Fruit fly (Drosophila melanogaster) whole organism, embryonic: ENCODE results near the gene unk.

Source experiments
- ATbp ChIP-seq: fragments of 200-800 bp; sonication (Bioruptor generic); optimal IDR thresholded peaks from 2 replicates; lab custom pipeline; 2017; ENCODE audit warnings: missing biosample characterization, mild to moderate bottlenecking, missing genetic modification characterization, missing genetic modification reagents
- Aef1 ChIP-seq: fragments of 200-800 bp; sonication (Bioruptor generic); IDR thresholded peaks from 3 replicates; pipeline ENCODE4 v1.3.6; 2022; ENCODE audit warnings: missing biosample characterization, missing genetic modification characterization
- Asciz ChIP-seq: fragments of 200-800 bp; sonication (Bioruptor generic); optimal IDR thresholded peaks from 2 replicates; lab custom pipeline; 2017; ENCODE audit warnings: missing biosample characterization, mild to moderate bottlenecking, missing genetic modification characterization, missing genetic modification reagents
- CG10274 ChIP-seq: fragments of 200-800 bp; sonication (Bioruptor generic); optimal IDR thresholded peaks from 3 replicates; lab custom pipeline; 2017; ENCODE audit warnings: missing biosample characterization, mild to moderate bottlenecking, missing genetic modification characterization
- CG11085 ChIP-seq: fragments of 200-800 bp; sonication (Bioruptor generic); IDR thresholded peaks from 2 replicates; pipeline ENCODE4 v1.3.6; 2022; ENCODE audit warnings: missing biosample characterization, missing genetic modification characterization
- CG11456 ChIP-seq: fragments of 200-800 bp; sonication (Bioruptor generic); IDR thresholded peaks from 3 replicates; pipeline ENCODE4 v1.3.6; 2022; ENCODE audit warnings: missing biosample characterization, missing genetic modification characterization
- CG12744 ChIP-seq: fragments of 200-800 bp; sonication (Bioruptor generic); optimal IDR thresholded peaks from 2 replicates; lab custom pipeline; 2016; ENCODE audit warnings: missing biosample characterization, missing genetic modification characterization
- CG14014 ChIP-seq: fragments of 200-800 bp; sonication (Bioruptor generic); IDR thresholded peaks from 2 replicates; pipeline ENCODE4 v1.3.6; 2022; ENCODE audit warnings: missing biosample characterization, missing genetic modification characterization
- CG14667 ChIP-seq: fragments of 200-800 bp; sonication (Bioruptor generic); IDR thresholded peaks from 2 replicates; pipeline ENCODE4 v1.3.6; 2022; ENCODE audit warnings: missing biosample characterization, missing genetic modification characterization
- CG14965 ChIP-seq: fragments of 200-800 bp; sonication (Bioruptor generic); optimal IDR thresholded peaks from 2 replicates; lab custom pipeline; 2016; ENCODE audit warnings: missing biosample characterization, missing genetic modification characterization, borderline replicate concordance
- CG15514 ChIP-seq: fragments of 200-800 bp; sonication (Bioruptor generic); optimal IDR thresholded peaks from 3 replicates; lab custom pipeline; 2017; ENCODE audit warnings: missing biosample characterization, missing genetic modification characterization, mild to moderate bottlenecking, moderate library complexity, missing genetic modification reagents
- CG15696 ChIP-seq: fragments of 200-800 bp; sonication (Bioruptor generic); optimal IDR thresholded peaks from 2 replicates; lab custom pipeline; 2019; ENCODE audit warnings: missing biosample characterization, mild to moderate bottlenecking, missing genetic modification characterization, moderate library complexity
- CG2678 ChIP-seq: fragments of 200-800 bp; sonication (Bioruptor generic); optimal IDR thresholded peaks from 3 replicates; lab custom pipeline; 2019; ENCODE audit warnings: missing biosample characterization, mild to moderate bottlenecking, missing genetic modification characterization, moderate library complexity
- CG3281 ChIP-seq: fragments of 200-800 bp; sonication (Bioruptor generic); optimal IDR thresholded peaks from 3 replicates; lab custom pipeline; 2017; ENCODE audit warnings: missing biosample characterization, mild to moderate bottlenecking, missing genetic modification characterization
- CG34224 ChIP-seq: fragments of 200-800 bp; sonication (Bioruptor generic); IDR thresholded peaks from 3 replicates; pipeline ENCODE4 v1.3.6; 2022; ENCODE audit warnings: missing biosample characterization, missing genetic modification characterization; ENCODE audit not compliant: partially characterized antibody
- CG3726 ChIP-seq: fragments of 200-800 bp; sonication (Bioruptor generic); IDR thresholded peaks from 3 replicates; pipeline ENCODE4, ENCODE4 v1.3.6; 2022; ENCODE audit warnings: missing biosample characterization, missing genetic modification characterization
- CG4360 ChIP-seq: fragments of 200-800 bp; sonication (Bioruptor generic); IDR thresholded peaks from 2 replicates; pipeline ENCODE4 v1.3.6; 2022; ENCODE audit warnings: missing biosample characterization, missing genetic modification characterization
- CG7786 ChIP-seq: fragments of 200-800 bp; sonication (Bioruptor generic); optimal IDR thresholded peaks from 2 replicates; lab custom pipeline; 2016; ENCODE audit warnings: missing biosample characterization, missing genetic modification characterization
- CG8281 ChIP-seq: fragments of 200-800 bp; sonication (Bioruptor generic); optimal IDR thresholded peaks from 2 replicates; lab custom pipeline; 2018; ENCODE audit warnings: missing biosample characterization, mild to moderate bottlenecking, missing genetic modification characterization, moderate library complexity
- Camta ChIP-seq: fragments of 200-800 bp; sonication (Bioruptor generic); optimal IDR thresholded peaks from 2 replicates; lab custom pipeline; 2016; ENCODE audit warnings: missing biosample characterization, missing genetic modification characterization
- CkIIα-i1 ChIP-seq: fragments of 200-800 bp; sonication (Bioruptor generic); IDR thresholded peaks from 2 replicates; pipeline ENCODE4 v1.3.6; 2022; ENCODE audit warnings: missing biosample characterization, missing genetic modification characterization
- Dbx ChIP-seq: fragments of 200-800 bp; sonication (Bioruptor generic); IDR thresholded peaks from 3 replicates; pipeline ENCODE4 v1.3.6; 2022; ENCODE audit warnings: missing biosample characterization, missing genetic modification characterization
- Deaf1 ChIP-seq: fragments of 200-800 bp; optimal IDR thresholded peaks from 3 replicates; lab custom pipeline; 2019; ENCODE audit warnings: missing biosample characterization, mild to moderate bottlenecking, missing genetic modification characterization, moderate library complexity
- HLHmδ ChIP-seq: fragments of 200-800 bp; sonication (Bioruptor generic); optimal IDR thresholded peaks from 2 replicates; lab custom pipeline; 2018; ENCODE audit warnings: missing biosample characterization, mild to moderate bottlenecking, missing genetic modification characterization, moderate library complexity
- Neu2 ChIP-seq: fragments of 200-800 bp; sonication (Bioruptor generic); optimal IDR thresholded peaks from 3 replicates; lab custom pipeline; 2016; ENCODE audit warnings: missing biosample characterization, missing genetic modification characterization, borderline replicate concordance
- Six4 ChIP-seq: fragments of 200-800 bp; sonication (Bioruptor generic); optimal IDR thresholded peaks from 2 replicates; lab custom pipeline; 2016; ENCODE audit warnings: missing biosample characterization, missing genetic modification characterization
- Taf1 ChIP-seq: fragments of 200-800 bp; sonication (Bioruptor generic); IDR thresholded peaks from 2 replicates; pipeline ENCODE4 v1.3.6; 2022; ENCODE audit warnings: missing biosample characterization, missing genetic modification characterization
- Xrp1 ChIP-seq: fragments of 200-800 bp; sonication (Bioruptor generic); IDR thresholded peaks from 2 replicates; pipeline ENCODE4 v1.3.6; 2022; ENCODE audit warnings: missing biosample characterization, missing genetic modification characterization
- abd-A ChIP-seq: fragments of 200-800 bp; sonication (Bioruptor generic); optimal IDR thresholded peaks from 3 replicates; lab custom pipeline; 2019; ENCODE audit warnings: missing biosample characterization, mild to moderate bottlenecking, missing genetic modification characterization, moderate library complexity
- ara ChIP-seq: fragments of 200-800 bp; sonication (Bioruptor generic); IDR thresholded peaks from 2 replicates; pipeline ENCODE4 v1.3.6; 2022; ENCODE audit warnings: missing biosample characterization, missing genetic modification characterization
- bcd ChIP-seq: fragments of 200-800 bp; sonication (Bioruptor generic); optimal IDR thresholded peaks from 2 replicates; lab custom pipeline; 2017; ENCODE audit warnings: missing biosample characterization, mild to moderate bottlenecking, missing genetic modification characterization
- cad ChIP-seq: fragments of >200 bp; optimal IDR thresholded peaks from 2 replicates; lab custom pipeline; 2017; ENCODE audit warnings: missing biosample characterization, missing genetic modification characterization
- dan ChIP-seq: fragments of 200-800 bp; sonication (Bioruptor generic); IDR thresholded peaks from 2 replicates; pipeline ENCODE4 v1.3.6; 2022; ENCODE audit warnings: missing biosample characterization, missing genetic modification characterization
- eve ChIP-seq, 2 experiments: fragments of >200 bp; optimal IDR thresholded peaks; 2 replicates each; lab custom pipeline; 2017; ENCODE audit warnings: missing biosample characterization in 2 of 2, missing genetic modification characterization in 2 of 2
- ewg ChIP-seq: fragments of 200-800 bp; sonication (Bioruptor generic); optimal IDR thresholded peaks from 3 replicates; lab custom pipeline; 2017; ENCODE audit warnings: mild to moderate bottlenecking, missing biosample characterization, missing genetic modification reagents, missing genetic modification characterization
- gsb ChIP-seq: fragments of 200-800 bp; sonication (Bioruptor generic); IDR thresholded peaks from 2 replicates; pipeline ENCODE4 v1.3.6; 2022; ENCODE audit warnings: missing biosample characterization, missing genetic modification characterization
- gt ChIP-seq: fragments of 200-800 bp; sonication (Bioruptor generic); IDR thresholded peaks from 2 replicates; pipeline ENCODE4 v1.3.6; 2022; ENCODE audit warnings: missing biosample characterization, missing genetic modification characterization
- her ChIP-seq: fragments of 200-800 bp; sonication (Bioruptor generic); optimal IDR thresholded peaks from 2 replicates; lab custom pipeline; 2016; ENCODE audit warnings: missing biosample characterization, missing genetic modification characterization
- hth ChIP-seq: fragments of >200 bp; optimal IDR thresholded peaks from 2 replicates; lab custom pipeline; 2017; ENCODE audit warnings: inconsistent platforms
- lmd ChIP-seq: fragments of 200-800 bp; sonication (Bioruptor generic); IDR thresholded peaks from 2 replicates; pipeline ENCODE4 v1.3.6; 2022; ENCODE audit warnings: missing biosample characterization, missing genetic modification characterization
- lov ChIP-seq, 2 experiments: fragments of 200-800 bp in 1 of 2; fragments of >200 bp in 1 of 2; sonication (Bioruptor generic) in 1 of 2; IDR thresholded peaks in 1 of 2; optimal IDR thresholded peaks in 1 of 2; 2 replicates in 1 of 2; 3 replicates in 1 of 2; pipeline versions ENCODE4 v1.3.6 to Lab custom; 2017 to 2022; ENCODE audit warnings: missing biosample characterization in 1 of 2, missing genetic modification characterization in 1 of 2
- nmo ChIP-seq: fragments of 200-800 bp; sonication (Bioruptor generic); optimal IDR thresholded peaks from 2 replicates; lab custom pipeline; 2018; ENCODE audit warnings: missing biosample characterization, mild to moderate bottlenecking, missing genetic modification characterization, moderate library complexity
- pb ChIP-seq: fragments of 200-800 bp; sonication (Bioruptor generic); optimal IDR thresholded peaks from 3 replicates; lab custom pipeline; 2016; ENCODE audit warnings: missing biosample characterization, missing genetic modification characterization
- phol ChIP-seq: fragments of 200-800 bp; sonication (Bioruptor generic); optimal IDR thresholded peaks from 3 replicates; lab custom pipeline; 2018; ENCODE audit warnings: missing biosample characterization, mild to moderate bottlenecking, missing genetic modification characterization, moderate library complexity
- sisA ChIP-seq: fragments of 200-800 bp; sonication (Bioruptor generic); IDR thresholded peaks from 2 replicates; pipeline ENCODE4 v1.3.6; 2022; ENCODE audit warnings: missing biosample characterization, missing genetic modification characterization
- sqz ChIP-seq: fragments of 200-800 bp; sonication (Bioruptor generic); optimal IDR thresholded peaks from 3 replicates; lab custom pipeline; 2018; ENCODE audit warnings: missing biosample characterization, mild to moderate bottlenecking, missing genetic modification characterization
- tin ChIP-seq: fragments of 200-800 bp; sonication (Bioruptor generic); optimal IDR thresholded peaks from 3 replicates; lab custom pipeline; 2016; ENCODE audit warnings: missing biosample characterization, missing genetic modification characterization
- unc-4 ChIP-seq: fragments of 200-800 bp; sonication (Bioruptor generic); IDR thresholded peaks from 2 replicates; pipeline ENCODE4 v1.3.6; 2022; ENCODE audit warnings: missing biosample characterization, missing genetic modification characterization; ENCODE audit not compliant: partially characterized antibody
- wdn ChIP-seq: fragments of 200-800 bp; sonication (Bioruptor generic); IDR thresholded peaks from 2 replicates; pipeline ENCODE4 v1.3.6; 2022; ENCODE audit warnings: missing biosample characterization, missing genetic modification characterization
- wor ChIP-seq: fragments of 200-800 bp; sonication (Bioruptor generic); IDR thresholded peaks from 2 replicates; pipeline ENCODE4 v1.3.6; 2022; ENCODE audit warnings: missing biosample characterization, missing genetic modification characterization
- yki ChIP-seq: fragments of >200 bp; optimal IDR thresholded peaks from 3 replicates; lab custom pipeline; 2018
- z ChIP-seq: fragments of 200-800 bp; sonication (Bioruptor generic); IDR thresholded peaks from 3 replicates; pipeline ENCODE4 v1.3.6; 2022; ENCODE audit warnings: missing biosample characterization, missing genetic modification characterization
- zfh1 ChIP-seq: fragments of 200-800 bp; sonication (Bioruptor generic); IDR thresholded peaks from 3 replicates; pipeline ENCODE4 v1.3.6; 2022; ENCODE audit warnings: missing biosample characterization, missing genetic modification characterization

unk gene

dm6 chr3R:23134690-23135089 is 23.0 kb downstream of the unk start (continued):
- TF ChIP-seq phol (tag; lab: Kevin White, UChicago) = no peak
- no peak for TF ChIP-seq CG14667 (GFP tag; lab: Robert Waterston, UW)
- TF ChIP-seq CG34224 (GFP tag; lab: Robert Waterston, UW) = no peak
- no peak for TF ChIP-seq CkIIα-i1 (GFP tag; lab: Robert Waterston, UW)
- no peak for TF ChIP-seq sqz
- no peak for TF ChIP-seq Aef1 (GFP tag; lab: Robert Waterston, UW)
- no peak for TF ChIP-seq eve (GFP tag; optimal IDR thresholded peaks at IDR 0.05; lab: Kevin White, UChicago)
- no peak for TF ChIP-seq CG3281 (GFP tag; lab: Kevin White, UChicago)
- no peak for TF ChIP-seq cad (GFP tag; lab: Kevin White, UChicago)
- TF ChIP-seq ara = no peak
- TF ChIP-seq CG11456 = no peak
- TF ChIP-seq CG14014 (GFP tag; lab: Robert Waterston, UW) = no peak
- no peak for TF ChIP-seq Deaf1
- no peak for TF ChIP-seq CG4360 (GFP tag; lab: Robert Waterston, UW)
- peak; percentile 47 for TF ChIP-seq HLHmδ (GFP tag; lab: Kevin White, UChicago)
- no peak for TF ChIP-seq wor (GFP tag; lab: Robert Waterston, UW)
- TF ChIP-seq zfh1 (GFP tag; lab: Robert Waterston, UW) = peak; percentile 34; the same call in 1 of the 3 replicates
- TF ChIP-seq Asciz (GFP tag; lab: Kevin White, UChicago) = peak; percentile 10
- no peak for TF ChIP-seq gsb (GFP tag; lab: Robert Waterston, UW)
- TF ChIP-seq lmd = no peak
- TF ChIP-seq pb (GFP tag; lab: Kevin White, UChicago) = no peak
- TF ChIP-seq unc-4 (GFP tag; lab: Robert Waterston, UW) = no peak
- no peak for TF ChIP-seq Taf1 (GFP tag; lab: Robert Waterston, UW)
- no peak for TF ChIP-seq tin (GFP tag; lab: Kevin White, UChicago)
- no peak for TF ChIP-seq yki (lab: Kevin White, UChicago)
- TF ChIP-seq CG2678 = no peak
- no peak for TF ChIP-seq CG8281
- no peak for TF ChIP-seq abd-A (tag; lab: Kevin White, UChicago)
- TF ChIP-seq Xrp1 = peak; percentile 42; the same call in 1 of the 2 replicates
- no peak for TF ChIP-seq lov (optimal IDR thresholded peaks at IDR 0.05; lab: Kevin White, UChicago)
- no peak for TF ChIP-seq lov (GFP tag; IDR thresholded peaks at IDR 0.05; lab: Robert Waterston, UW)
- peak; percentile 37 for TF ChIP-seq ATbp
- TF ChIP-seq gt (GFP tag; lab: Robert Waterston, UW) = no peak
- TF ChIP-seq her (GFP tag; lab: Kevin White, UChicago) = no peak
- no peak for TF ChIP-seq CG14965 (GFP tag; lab: Kevin White, UChicago)
- TF ChIP-seq Camta (GFP tag; lab: Kevin White, UChicago) = no peak
- TF ChIP-seq CG11085 (GFP tag; lab: Robert Waterston, UW) = no peak
- no peak for TF ChIP-seq nmo (GFP tag; lab: Kevin White, UChicago)
- TF ChIP-seq CG15696 (tag; lab: Kevin White, UChicago) = peak; percentile 60
- no peak for TF ChIP-seq wdn
- no peak for TF ChIP-seq CG12744 (GFP tag; lab: Kevin White, UChicago)
- no peak for TF ChIP-seq Six4 (GFP tag; lab: Kevin White, UChicago)
- no peak for TF ChIP-seq Dbx (GFP tag; lab: Robert Waterston, UW)
- TF ChIP-seq sisA (GFP tag; lab: Robert Waterston, UW) = no peak
- TF ChIP-seq CG10274 (GFP tag; lab: Kevin White, UChicago) = no peak
- TF ChIP-seq hth (lab: Kevin White, UChicago) = no peak
- no peak for TF ChIP-seq CG3726 (GFP tag; lab: Robert Waterston, UW)
- no peak for TF ChIP-seq Neu2 (GFP tag; lab: Kevin White, UChicago)
- 0 out of 3 replicates have a peak, but pooled peaks have one; percentile 21 for TF ChIP-seq z (GFP tag; lab: Robert Waterston, UW)
- TF ChIP-seq bcd = no peak
- TF ChIP-seq dan = no peak
- TF ChIP-seq CG7786 (GFP tag; lab: Kevin White, UChicago) = no peak
- TF ChIP-seq ewg (GFP tag; lab: Kevin White, UChicago) = no peak
- no peak for TF ChIP-seq CG15514
